Worm (Caenorhabditis elegans): ENCODE results near the gene rol-6.

Gene rol-6

DNA sequence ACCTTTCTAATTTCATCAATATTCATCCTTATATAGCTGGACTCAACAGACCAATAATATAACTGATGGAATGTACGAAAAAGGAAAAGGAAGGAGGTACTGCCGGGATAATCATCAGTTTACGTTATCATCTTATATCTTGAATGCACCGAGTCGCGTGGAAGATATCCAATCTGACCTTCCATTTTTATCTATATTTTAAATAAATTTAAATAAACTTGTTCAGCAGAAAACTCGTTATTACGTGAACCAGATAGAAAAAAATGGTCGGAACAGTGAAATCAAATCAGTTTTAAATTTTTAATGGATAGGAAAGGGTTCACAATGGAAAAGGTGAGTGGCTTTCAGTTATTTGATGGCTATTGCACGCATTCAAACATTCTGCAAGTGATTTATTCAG, 34.0 kb downstream of the rol-6 start, which contains the start of gene pah-1 (continued):
- TF ChIP-seq snpc-1.2 (GFP tag; IDR thresholded peaks at IDR 0.05) = no peak
- no peak for TF ChIP-seq saeg-2 (GFP tag; IDR thresholded peaks at IDR 0.05)
- no peak for TF ChIP-seq spr-3 (GFP tag; optimal IDR thresholded peaks at IDR 0.05)
- TF ChIP-seq T20F7.1 (GFP tag; optimal IDR thresholded peaks at IDR 0.05) = no peak

DNA sequence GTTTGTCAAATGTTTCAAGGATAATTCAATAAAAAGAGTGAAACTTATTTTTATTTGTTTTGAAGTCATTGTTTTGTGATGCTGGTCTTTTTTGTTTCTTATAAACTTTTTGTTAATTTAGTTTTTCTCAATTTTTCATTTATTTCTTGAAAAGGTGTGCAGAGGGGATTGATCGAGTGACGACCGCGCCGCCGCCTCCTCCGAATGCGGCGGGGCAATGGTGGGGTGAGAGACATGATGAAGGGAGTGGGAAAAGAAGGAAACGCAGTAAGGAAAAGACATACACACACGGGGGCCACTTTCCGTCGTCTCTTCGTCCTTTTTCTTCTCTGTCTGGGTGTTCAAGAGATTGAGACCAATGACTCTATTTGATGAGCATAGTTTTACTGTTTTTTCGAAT, 36.5 kb downstream of the rol-6 start:
- TF ChIP-seq mep-1 (tag; optimal IDR thresholded peaks at IDR 0.05) (peak; percentile 48), pqm-1 (tag; optimal IDR thresholded peaks at IDR 0.05) (peak; percentile 3), F10B5.3 (tag; optimal IDR thresholded peaks at IDR 0.05) (no peak), F49E8.2 (tag; optimal IDR thresholded peaks at IDR 0.05; ENCODE audit: borderline replicate concordance) (no peak), dmd-6 (GFP tag; IDR thresholded peaks at IDR 0.05) (peak; percentile 27; the same call in 1 of the 2 replicates), nhr-28 (tag; optimal IDR thresholded peaks at IDR 0.05) (no peak), duxl-1 (tag; optimal IDR thresholded peaks at IDR 0.05; ENCODE audit: poor library complexity) (no peak), mes-2 (tag; optimal IDR thresholded peaks at IDR 0.05; ENCODE audit: poor library complexity, severe bottlenecking) (peak; percentile 54), madf-9 (GFP tag; conservative IDR thresholded peaks at IDR 0.05) (0 out of 2 replicates have a peak, but pooled peaks have one; percentile 4), lsy-2 (tag; optimal IDR thresholded peaks at IDR 0.05) (peak in 1 of 2 experiments; percentile 32), hmg-1.1 (GFP tag; IDR thresholded peaks at IDR 0.05) (peak; percentile 65), dve-1 (tag; optimal IDR thresholded peaks at IDR 0.05; ENCODE audit: insufficient read depth) (peak; percentile 25), rbr-2 (tag; optimal IDR thresholded peaks at IDR 0.05) (peak; percentile 1), daf-16 (GFP tag; optimal IDR thresholded peaks at IDR 0.05) (no peak), daf-16 (tag; optimal IDR thresholded peaks at IDR 0.05) (peak; percentile 11), hlh-30 (tag; optimal IDR thresholded peaks at IDR 0.05; ENCODE audit: insufficient read depth) (peak; percentile 30), unc-62 (GFP tag; optimal IDR thresholded peaks at IDR 0.05 in 1 of 2) (peak in 1 of 2 experiments; percentile 57), unc-62 (tag; optimal IDR thresholded peaks at IDR 0.05) (no peak), hlh-11 (tag; optimal IDR thresholded peaks at IDR 0.05) (peak; percentile 20)

DNA sequence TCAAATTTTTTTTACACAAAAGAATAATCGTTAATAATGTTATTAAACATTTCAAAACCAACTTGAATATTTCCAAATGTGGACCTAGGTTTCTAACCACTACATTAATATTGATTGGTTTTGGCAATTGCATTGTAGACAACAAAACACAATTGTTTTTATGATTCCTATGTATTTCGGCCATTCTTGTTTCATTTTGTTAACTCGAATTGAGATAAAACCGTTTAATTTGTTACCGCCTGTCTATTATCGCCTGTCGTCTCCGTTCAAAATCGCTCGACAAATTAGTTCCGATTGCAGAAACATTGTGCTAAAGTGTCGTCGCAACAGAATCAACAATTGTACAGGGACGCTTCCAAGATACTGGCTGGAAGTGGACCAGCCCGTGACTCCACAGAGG, 37.8 kb downstream of the rol-6 start, which contains the start of gene let-19:
TSS of gene let-19 (plus strand) at position 301 of the 400 bp plus-strand sequence.
- no peak for TF ChIP-seq lin-29 (GFP tag; IDR thresholded peaks at IDR 0.05)
- TF ChIP-seq T20F7.1 (GFP tag; optimal IDR thresholded peaks at IDR 0.05) = no peak
- no peak for TF ChIP-seq ama-1 (optimal IDR thresholded peaks at IDR 0.05)
- TF ChIP-seq lin-13 (GFP tag; optimal IDR thresholded peaks at IDR 0.05) = no peak
- TF ChIP-seq ceh-82 (tag; optimal IDR thresholded peaks at IDR 0.05) = no peak
- TF ChIP-seq lsy-2 (tag; optimal IDR thresholded peaks at IDR 0.05) = no peak
- no peak for TF ChIP-seq unc-130 (GFP tag; optimal IDR thresholded peaks at IDR 0.05)
- no peak for TF ChIP-seq nhr-237 (tag; optimal IDR thresholded peaks at IDR 0.05)
- TF ChIP-seq hlh-30 (tag; optimal IDR thresholded peaks at IDR 0.05; ENCODE audit: insufficient read depth) = no peak

DNA sequence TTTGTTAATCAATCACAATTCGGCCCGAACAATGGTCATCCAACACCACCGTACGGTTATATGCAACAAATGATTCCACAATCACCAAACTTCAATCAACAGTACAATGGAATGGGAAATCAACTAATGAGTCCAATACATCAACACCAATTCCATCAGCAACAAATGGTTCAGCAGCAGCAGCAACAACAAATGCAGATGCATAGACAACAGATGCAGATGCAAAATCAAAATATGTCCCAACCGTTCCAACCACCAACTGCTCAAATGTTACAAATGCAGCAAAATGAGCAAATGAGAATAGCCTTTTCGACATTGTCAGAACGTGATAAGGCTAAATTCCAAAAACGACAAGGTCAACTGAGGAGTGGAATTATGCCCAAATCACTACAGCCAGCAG, 43.7 kb downstream of the rol-6 start:
- TF ChIP-seq unc-62 (GFP tag; optimal IDR thresholded peaks at IDR 0.05 in 1 of 2) (peak in 1 of 2 experiments; percentile 93), unc-62 (tag; optimal IDR thresholded peaks at IDR 0.05) (no peak), sdz-12 (GFP tag; optimal IDR thresholded peaks at IDR 0.05) (no peak), mep-1 (tag; optimal IDR thresholded peaks at IDR 0.05) (no peak)

DNA sequence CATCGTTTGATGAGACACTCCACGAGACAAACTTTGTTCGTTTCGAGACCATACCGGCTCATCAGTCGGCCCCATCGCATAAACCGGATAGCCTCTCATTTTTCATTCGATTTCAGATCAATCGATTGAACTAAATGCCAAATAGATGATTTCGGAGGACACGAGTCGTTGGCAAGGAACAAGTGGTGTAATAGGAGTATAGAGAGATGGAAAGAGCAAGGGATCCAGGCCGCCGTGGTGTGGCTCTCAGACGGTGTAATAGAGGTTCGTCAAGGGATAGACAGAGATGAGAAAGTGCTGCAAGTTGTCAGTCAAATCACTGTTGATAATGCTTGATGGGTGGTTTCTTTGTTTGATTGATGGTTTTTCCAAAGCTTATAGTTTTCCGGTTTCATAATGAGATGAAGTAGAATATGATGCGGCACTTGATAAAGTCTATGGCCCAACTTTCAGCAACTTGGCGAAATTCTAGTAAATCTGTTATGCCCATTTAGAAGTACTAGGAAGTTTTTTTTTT, 50.7 kb downstream of the rol-6 start, which contains the start of gene sgn-1:
TSS of gene sgn-1 (minus strand) at position 220 of the 517 bp plus-strand sequence.
- TF ChIP-seq Y48G9A.11 (GFP tag; IDR thresholded peaks at IDR 0.05) (no peak), lin-39 (tag; optimal IDR thresholded peaks at IDR 0.05) (no peak), R02D3.7 (tag; optimal IDR thresholded peaks at IDR 0.05) (no peak), mxl-3 (GFP tag; optimal IDR thresholded peaks at IDR 0.05) (peak; percentile 6), saeg-2 (GFP tag; IDR thresholded peaks at IDR 0.05) (no peak), ceh-32 (tag; optimal IDR thresholded peaks at IDR 0.05; ENCODE audit: poor library complexity) (no peak), unc-62 (GFP tag; optimal IDR thresholded peaks at IDR 0.05 in 1 of 2) (peak in 1 of 2 experiments; percentile 40), unc-62 (tag; optimal IDR thresholded peaks at IDR 0.05) (no peak), egl-43 (GFP tag; IDR thresholded peaks at IDR 0.05) (no peak), daf-19 (GFP tag; conservative IDR thresholded peaks at IDR 0.05) (no peak), nhr-41 (GFP tag; IDR thresholded peaks at IDR 0.05) (no peak)

Data from whole organism, L4 larva.